Worm (Caenorhabditis elegans) whole organism, L2 larva: Measurements from ENCODE around the gene srd-34.

Experiments used
- C34F6.9 ChIP-seq: fragments of 150-350 bp; optimal IDR thresholded peaks from 2 replicates; lab custom pipeline; 2014; ENCODE audit warnings: missing biosample characterization, missing genetic modification characterization
- aly-2 ChIP-seq: fragments of 150-350 bp; optimal IDR thresholded peaks from 2 replicates; lab custom pipeline; 2014; ENCODE audit warnings: missing biosample characterization, missing genetic modification characterization
- lin-39 ChIP-seq: fragments of 150-350 bp; optimal IDR thresholded peaks from 2 replicates; lab custom pipeline; 2014; ENCODE audit warnings: missing biosample characterization, missing genetic modification reagents, missing genetic modification characterization
- lsy-2 ChIP-seq, 2 experiments: fragments of 150-350 bp in 1 of 2; sonication (generic microtip) in 1 of 2; optimal IDR thresholded peaks; 2 replicates each; lab custom pipeline; 2014 to 2017; ENCODE audit warnings: missing biosample characterization in 2 of 2, missing genetic modification characterization in 2 of 2
- mdl-1 ChIP-seq, 2 experiments: fragments of 150-350 bp in 1 of 2; sonication (generic microtip) in 1 of 2; optimal IDR thresholded peaks; 2 replicates each; lab custom pipeline; 2017; ENCODE audit warnings: missing biosample characterization in 2 of 2, missing genetic modification characterization in 2 of 2
- nhr-11 ChIP-seq: fragments of 150-350 bp; optimal IDR thresholded peaks from 2 replicates; lab custom pipeline; 2014; ENCODE audit warnings: missing biosample characterization, missing genetic modification characterization
- nhr-21 ChIP-seq: fragments of 150-350 bp; optimal IDR thresholded peaks from 2 replicates; lab custom pipeline; 2014; ENCODE audit warnings: missing biosample characterization, missing genetic modification characterization
- unc-62 ChIP-seq: fragments of 150-350 bp; optimal IDR thresholded peaks from 2 replicates; lab custom pipeline; 2014; ENCODE audit warnings: missing biosample characterization, missing genetic modification reagents, missing genetic modification characterization

ce11 chrV:10546749-10547148, 2.1 kb downstream of the srd-34 start, which contains the start of gene F25D1.5:
- TF ChIP-seq nhr-21 (tag; lab: Kevin White, UChicago) (no peak), mdl-1 (tag; optimal IDR thresholded peaks at IDR 0.05; lab: Kevin White, UChicago) (no peak), nhr-11 (tag; lab: Kevin White, UChicago) (no peak), aly-2 (tag; lab: Kevin White, UChicago) (no peak), lsy-2 (tag; optimal IDR thresholded peaks at IDR 0.05; lab: Kevin White, UChicago) (no peak), lin-39 (tag; lab: Kevin White, UChicago) (no peak), C34F6.9 (tag; lab: Kevin White, UChicago) (no peak), unc-62 (GFP tag; lab: Kevin White, UChicago) (no peak)
